Worm (Caenorhabditis elegans): ENCODE data around the gene ZK1058.9.
A peak's percentile ranks its signal among the peaks of the same experiment; 100 is the strongest.

- TF ChIP-seq F57C9.4 (tag; optimal IDR thresholded peaks at IDR 0.05) (no peak), cebp-2 (GFP tag; IDR thresholded peaks at IDR 0.05) (no peak), nhr-80 (tag; optimal IDR thresholded peaks at IDR 0.05) (peak; percentile 91), pha-4 (tag; optimal IDR thresholded peaks at IDR 0.05) (no peak)
Observed at ce11 chrIII:3887586-3887985, 38.4 kb downstream of the ZK1058.9 start.
